Worm (Caenorhabditis elegans) whole organism, late embryonic: Measurements from ENCODE around the gene ZK105.5.

Experiments used
- C08G9.2 ChIP-seq: sonication (generic microtip); optimal IDR thresholded peaks from 2 replicates; lab custom pipeline; 2016; ENCODE audit warnings: mild to moderate bottlenecking, missing genetic modification characterization, moderate library complexity, missing compliant biosample characterization
- F13H6.1 ChIP-seq: sonication (generic microtip); optimal IDR thresholded peaks from 2 replicates; lab custom pipeline; 2016; ENCODE audit warnings: missing genetic modification characterization, missing compliant biosample characterization
- K02D7.2 ChIP-seq: sonication (generic microtip); optimal IDR thresholded peaks from 2 replicates; lab custom pipeline; 2017; ENCODE audit warnings: mild to moderate bottlenecking, missing genetic modification characterization, missing compliant biosample characterization
- Y22D7AL.16 ChIP-seq: sonication (generic microtip); optimal IDR thresholded peaks from 2 replicates; lab custom pipeline; 2016; ENCODE audit warnings: missing genetic modification characterization, missing compliant biosample characterization
- ahr-1 ChIP-seq: sonication (generic microtip); optimal IDR thresholded peaks from 2 replicates; lab custom pipeline; 2016; ENCODE audit warnings: missing genetic modification characterization, missing compliant biosample characterization
- ama-1 ChIP-seq: fragments of 150-350 bp; optimal IDR thresholded peaks from 2 replicates; lab custom pipeline; 2014
- ceh-14 ChIP-seq: sonication (generic microtip); optimal IDR thresholded peaks from 2 replicates; lab custom pipeline; 2016; ENCODE audit warnings: missing genotype, missing genetic modification characterization, missing compliant biosample characterization
- ceh-18 ChIP-seq: sonication (generic microtip); optimal IDR thresholded peaks from 2 replicates; lab custom pipeline; 2016; ENCODE audit warnings: missing genetic modification characterization, missing compliant biosample characterization
- ceh-19 ChIP-seq: fragments of 200-800 bp; sonication (Bioruptor generic); optimal IDR thresholded peaks from 2 replicates; lab custom pipeline; 2018; ENCODE audit warnings: mild to moderate bottlenecking, missing genetic modification characterization, missing compliant biosample characterization
- ceh-2 ChIP-seq: sonication (generic microtip); optimal IDR thresholded peaks from 2 replicates; lab custom pipeline; 2016; ENCODE audit warnings: missing genotype, missing genetic modification characterization, missing compliant biosample characterization
- ceh-22 ChIP-seq: sonication (generic microtip); optimal IDR thresholded peaks from 2 replicates; lab custom pipeline; 2017; ENCODE audit warnings: missing biosample characterization, missing genetic modification characterization
- ceh-45 ChIP-seq: fragments of 200-800 bp; sonication (Bioruptor generic); IDR thresholded peaks from 2 replicates; pipeline ENCODE4 v1.3.6; 2022; ENCODE audit warnings: missing genetic modification reagents, missing genetic modification characterization, missing compliant biosample characterization
- ceh-48 ChIP-seq: sonication (generic microtip); optimal IDR thresholded peaks from 2 replicates; lab custom pipeline; 2016; ENCODE audit warnings: missing genetic modification characterization, inconsistent platforms, missing compliant biosample characterization
- ceh-9 ChIP-seq: sonication (generic microtip); optimal IDR thresholded peaks from 2 replicates; lab custom pipeline; 2016; ENCODE audit warnings: mild to moderate bottlenecking, missing genetic modification characterization, inconsistent platforms, missing compliant biosample characterization
- dmd-4 ChIP-seq: sonication (generic microtip); optimal IDR thresholded peaks from 2 replicates; lab custom pipeline; 2016; ENCODE audit warnings: borderline replicate concordance, missing genetic modification characterization, missing compliant biosample characterization
- elt-2 ChIP-seq: sonication (generic microtip); optimal IDR thresholded peaks from 2 replicates; lab custom pipeline; 2016; ENCODE audit warnings: missing genetic modification reagents, missing genetic modification characterization, missing compliant biosample characterization
- ets-4 ChIP-seq: sonication (generic microtip); optimal IDR thresholded peaks from 2 replicates; lab custom pipeline; 2016; ENCODE audit warnings: missing genetic modification characterization, missing compliant biosample characterization
- eyg-1 ChIP-seq: sonication (generic microtip); optimal IDR thresholded peaks from 2 replicates; lab custom pipeline; 2016; ENCODE audit warnings: missing genotype, missing genetic modification characterization, missing compliant biosample characterization
- gmeb-2 ChIP-seq: sonication (generic microtip); optimal IDR thresholded peaks from 2 replicates; lab custom pipeline; 2016; ENCODE audit warnings: missing genetic modification characterization, inconsistent platforms, missing compliant biosample characterization
- hlh-13 ChIP-seq: fragments of 200-800 bp; sonication (Bioruptor generic); optimal IDR thresholded peaks from 2 replicates; lab custom pipeline; 2018; ENCODE audit warnings: mild to moderate bottlenecking, missing genetic modification characterization, missing compliant biosample characterization
- hlh-15 ChIP-seq: sonication (generic microtip); optimal IDR thresholded peaks from 2 replicates; lab custom pipeline; 2016; ENCODE audit warnings: missing genetic modification characterization, missing compliant biosample characterization
- hlh-30 ChIP-seq: sonication (generic microtip); optimal IDR thresholded peaks from 2 replicates; lab custom pipeline; 2017; ENCODE audit warnings: antibody characterized with exemption, missing genetic modification characterization, missing compliant biosample characterization; ENCODE audit not compliant: insufficient read depth
- lin-11 ChIP-seq: fragments of 200-800 bp; sonication (Bioruptor generic); optimal IDR thresholded peaks from 2 replicates; lab custom pipeline; 2018; ENCODE audit warnings: mild to moderate bottlenecking, missing genetic modification characterization, missing compliant biosample characterization
- nfya-1 ChIP-seq: sonication (generic microtip); optimal IDR thresholded peaks from 2 replicates; lab custom pipeline; 2017; ENCODE audit warnings: missing genetic modification characterization, mild to moderate bottlenecking, missing compliant biosample characterization, antibody characterized with exemption, moderate library complexity
- nhr-11 ChIP-seq: fragments of 150-350 bp; optimal IDR thresholded peaks from 2 replicates; lab custom pipeline; 2014; ENCODE audit warnings: missing biosample characterization, missing genetic modification characterization
- nhr-232 ChIP-seq: sonication (generic microtip); optimal IDR thresholded peaks from 2 replicates; lab custom pipeline; 2016; ENCODE audit warnings: missing genetic modification characterization, missing compliant biosample characterization
- pha-2 ChIP-seq: sonication (generic microtip); optimal IDR thresholded peaks from 2 replicates; lab custom pipeline; 2017; ENCODE audit warnings: mild to moderate bottlenecking, missing genetic modification characterization, missing compliant biosample characterization
- pha-4 ChIP-seq: fragments of 150-350 bp; optimal IDR thresholded peaks from 2 replicates; lab custom pipeline; 2018; ENCODE audit warnings: missing biosample characterization, missing genetic modification reagents, missing genetic modification characterization
- pros-1 ChIP-seq: fragments of 150-350 bp; optimal IDR thresholded peaks from 2 replicates; lab custom pipeline; 2014; ENCODE audit warnings: missing biosample characterization, missing genetic modification reagents, missing genetic modification characterization
- sox-4 ChIP-seq: sonication (generic microtip); optimal IDR thresholded peaks from 2 replicates; lab custom pipeline; 2017; ENCODE audit warnings: mild to moderate bottlenecking, missing genetic modification characterization, inconsistent platforms, missing compliant biosample characterization
- syd-9 ChIP-seq: sonication (generic microtip); optimal IDR thresholded peaks from 2 replicates; lab custom pipeline; 2016; ENCODE audit warnings: mild to moderate bottlenecking, missing genetic modification characterization, moderate library complexity, missing compliant biosample characterization
- tbx-2 ChIP-seq: sonication (generic microtip); optimal IDR thresholded peaks from 2 replicates; lab custom pipeline; 2016; ENCODE audit warnings: missing genetic modification characterization, missing compliant biosample characterization
- unc-3 ChIP-seq, 2 experiments: fragments of 200-800 bp in 1 of 2; sonication (Bioruptor generic) in 1 of 2; sonication (generic microtip) in 1 of 2; conservative IDR thresholded peaks in 1 of 2; optimal IDR thresholded peaks in 1 of 2; 2 replicates each; pipeline versions ENCODE4 v1.3.6 to Lab custom; 2016 to 2022; ENCODE audit warnings: missing compliant biosample characterization in 2 of 2, missing genetic modification characterization in 2 of 2, missing genetic modification reagents in 1 of 2
- unc-42 ChIP-seq: sonication (generic microtip); optimal IDR thresholded peaks from 2 replicates; lab custom pipeline; 2016; ENCODE audit warnings: missing genotype, missing genetic modification characterization, missing compliant biosample characterization
- unc-55 ChIP-seq: sonication (generic microtip); optimal IDR thresholded peaks from 2 replicates; lab custom pipeline; 2017; ENCODE audit warnings: missing biosample characterization, missing genetic modification reagents, missing genetic modification characterization
- unc-86 ChIP-seq: sonication (generic microtip); optimal IDR thresholded peaks from 2 replicates; lab custom pipeline; 2016; ENCODE audit warnings: missing genetic modification characterization, missing compliant biosample characterization

The ZK105.5 gene

DNA sequence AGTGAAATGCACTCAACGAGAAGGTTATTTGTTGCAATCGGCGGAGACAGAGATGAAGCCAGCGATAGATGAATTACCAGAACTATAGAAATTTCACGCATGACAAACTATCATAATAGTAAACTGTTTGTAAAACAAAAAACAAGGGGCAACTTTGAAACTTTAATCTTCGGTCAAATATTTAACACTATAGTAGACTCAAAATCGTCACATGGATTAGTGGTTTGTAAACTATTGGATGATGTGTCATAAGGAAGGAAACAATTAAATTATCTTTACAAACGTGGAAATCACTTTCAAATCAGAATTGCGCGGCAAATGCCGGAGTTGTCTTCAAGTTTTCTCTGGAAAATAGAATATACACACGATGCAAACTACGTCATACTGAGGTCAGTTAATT, at the start of gene ZK105.5:
ZK105.5 (minus strand) TSS at position 101 of the 400 bp plus-strand sequence.
- TF ChIP-seq ama-1: no peak
- TF ChIP-seq ets-4 (tag; lab: Kevin White, UChicago): no peak
- TF ChIP-seq hlh-13 (GFP tag; lab: Kevin White, UChicago): no peak
- TF ChIP-seq K02D7.2 (tag; lab: Kevin White, UChicago): no peak
- TF ChIP-seq unc-86 (tag; lab: Kevin White, UChicago): no peak
- TF ChIP-seq gmeb-2: no peak
- TF ChIP-seq pha-2 (tag; lab: Kevin White, UChicago): no peak
- TF ChIP-seq pha-4 (tag; lab: Kevin White, UChicago): no peak
- TF ChIP-seq lin-11 (tag; lab: Kevin White, UChicago): no peak
- no peak for TF ChIP-seq Y22D7AL.16
- TF ChIP-seq ceh-14 (tag; lab: Kevin White, UChicago): no peak
- TF ChIP-seq nhr-232 (tag; lab: Kevin White, UChicago): no peak
- TF ChIP-seq unc-55 (GFP tag; lab: Kevin White, UChicago): no peak
- no peak for TF ChIP-seq pros-1 (tag; lab: Kevin White, UChicago)
- no peak for TF ChIP-seq F13H6.1

DNA sequence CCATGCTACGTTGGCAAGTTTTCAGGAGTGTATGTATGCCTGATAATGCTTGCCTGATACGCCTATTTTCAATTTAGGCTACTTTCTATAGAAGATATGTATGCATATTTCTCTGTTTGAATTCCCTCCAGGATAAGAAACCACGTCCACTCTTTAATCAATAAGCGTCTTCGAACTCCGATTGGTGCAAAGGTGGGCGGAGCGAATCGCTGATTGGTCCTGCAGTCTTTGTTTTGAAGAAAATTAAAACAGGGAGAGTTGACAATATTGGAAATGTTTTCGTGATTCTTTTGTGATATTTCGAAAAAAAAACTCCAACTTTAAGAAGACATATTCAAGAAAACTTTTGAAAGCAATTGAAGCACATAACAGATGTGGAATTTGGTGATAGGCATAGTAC, 44.4 kb upstream of the ZK105.5 start:
- TF ChIP-seq nhr-11 (tag; lab: Kevin White, UChicago) (no peak), nfya-1 (peak; percentile 78)

DNA sequence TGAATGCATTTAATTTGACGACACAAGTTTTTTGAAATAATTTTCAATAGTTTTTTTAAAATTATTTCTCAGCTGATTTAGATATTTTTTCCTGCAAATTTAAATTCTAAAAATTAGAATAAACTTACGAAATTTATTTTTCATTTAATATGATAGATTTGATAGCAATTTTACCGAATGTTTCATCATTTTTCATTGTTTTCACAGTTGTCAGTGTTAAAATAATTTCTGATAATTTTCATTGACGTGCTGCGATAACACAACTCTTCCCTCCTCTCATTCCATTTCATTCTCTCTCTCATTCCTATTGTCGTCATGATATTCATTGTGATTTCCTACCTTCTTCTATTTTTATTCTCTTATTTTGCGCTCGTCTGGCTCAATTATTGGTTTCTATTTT, 42.6 kb upstream of the ZK105.5 start, which contains the start of gene hint-3:
hint-3 (plus strand) TSS at position 301 of the 400 bp plus-strand sequence.
- TF ChIP-seq pros-1 (tag; lab: Kevin White, UChicago) (no peak), C08G9.2 (tag; lab: Kevin White, UChicago) (no peak), eyg-1 (tag; lab: Kevin White, UChicago) (no peak), nfya-1 (no peak), ceh-2 (tag; lab: Kevin White, UChicago) (no peak), ceh-19 (GFP tag; lab: Kevin White, UChicago) (no peak), hlh-15 (tag; lab: Kevin White, UChicago) (no peak), ceh-9 (tag; lab: Kevin White, UChicago) (no peak), syd-9 (tag; lab: Kevin White, UChicago) (no peak), sox-4 (tag; lab: Kevin White, UChicago) (no peak), dmd-4 (tag; lab: Kevin White, UChicago) (no peak), ceh-22 (no peak), ceh-45 (no peak)

DNA sequence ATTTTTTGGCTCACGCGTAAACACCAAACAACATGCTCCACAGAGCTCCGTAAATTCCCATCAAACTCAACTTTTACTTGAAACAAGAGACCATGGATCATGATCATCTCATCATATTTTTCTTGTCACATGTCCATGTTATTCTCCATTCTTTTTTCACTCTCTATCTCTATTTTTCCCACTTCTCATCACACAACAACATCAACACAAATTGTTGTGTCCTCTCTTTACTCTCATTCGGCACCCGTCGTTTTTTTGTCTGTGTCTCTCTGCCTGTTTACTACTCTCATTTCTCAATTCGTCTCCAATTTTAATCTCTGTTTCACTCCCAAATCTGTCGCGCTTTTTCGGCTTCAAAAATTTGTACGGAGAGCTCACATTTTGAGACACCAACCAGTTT, 41.7 kb upstream of the ZK105.5 start:
- TF ChIP-seq tbx-2 (tag; lab: Kevin White, UChicago): no peak
- no peak for TF ChIP-seq ahr-1 (tag; lab: Kevin White, UChicago)
- no peak for TF ChIP-seq ceh-48 (tag; lab: Kevin White, UChicago)
- peak; percentile 73 for TF ChIP-seq unc-42 (tag; lab: Kevin White, UChicago)
- TF ChIP-seq ceh-22: no peak
- peak; percentile 45 for TF ChIP-seq ceh-18
- peak; percentile 0 for TF ChIP-seq hlh-30 (tag; lab: Kevin White, UChicago)
- peak; percentile 65 for TF ChIP-seq unc-55 (GFP tag; lab: Kevin White, UChicago)
- TF ChIP-seq, all 69 proteins: peak for 4

DNA sequence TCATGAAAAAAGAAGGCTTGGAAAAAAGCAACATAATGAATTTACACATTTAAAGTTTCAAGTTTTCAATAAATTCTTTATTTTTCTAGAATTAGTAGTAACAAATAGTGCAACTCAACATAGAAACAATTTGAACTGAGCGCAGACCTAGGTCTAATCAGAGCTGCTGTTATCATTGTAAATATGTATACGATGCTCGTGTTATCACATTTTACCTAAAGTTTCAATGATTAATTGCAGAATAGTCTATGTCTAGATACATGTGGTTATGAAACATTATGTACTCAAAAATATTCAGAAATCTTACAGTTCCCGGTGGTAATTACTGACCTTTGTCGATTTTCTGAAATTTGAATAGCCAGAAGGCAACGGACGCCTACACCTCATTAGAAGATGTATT, 38.5 kb upstream of the ZK105.5 start:
- TF ChIP-seq unc-3 (GFP tag; conservative IDR thresholded peaks at IDR 0.05; lab: Robert Waterston, UW) (no peak), unc-3 (tag; optimal IDR thresholded peaks at IDR 0.05; lab: Kevin White, UChicago) (no peak), elt-2 (tag; lab: Kevin White, UChicago) (peak; percentile 79)
